ENCODE assay signal across 3 fruit fly cellular contexts in genomic region chr3R:30261838-30262237, dm6.
A peak's percentile ranks its signal among the peaks of the same experiment; 100 is the strongest.
TF ChIP-seq lines count a peak whose summit lies in the region.

No protein-coding gene starts in this region.

TF ChIP-seq in whole organism, embryonic, 481 proteins besides CTCF, POLR2A, EP300 and RAD21 (continued from another document):
- TF ChIP-seq prd (optimal IDR thresholded peaks at IDR 0.05; lab: Kevin White, UChicago) = no peak
- TF ChIP-seq prd (GFP tag; IDR thresholded peaks at IDR 0.05; lab: Robert Waterston, UW) = 0 out of 3 replicates have a peak, but pooled peaks have one; percentile 45
- TF ChIP-seq Med (GFP tag; lab: Kevin White, UChicago) = peak; percentile 34
- no peak for TF ChIP-seq Ets97D (GFP tag; optimal IDR thresholded peaks at IDR 0.05; lab: Kevin White, UChicago)
- peak; percentile 9 for TF ChIP-seq Sox102F (GFP tag; optimal IDR thresholded peaks at IDR 0.05; lab: Kevin White, UChicago)
- no peak for TF ChIP-seq bcd (GFP tag; optimal IDR thresholded peaks at IDR 0.05; lab: Kevin White, UChicago)
- TF ChIP-seq Ada2b (GFP tag; IDR thresholded peaks at IDR 0.05; lab: Robert Waterston, UW) = no peak
- TF ChIP-seq row (GFP tag; IDR thresholded peaks at IDR 0.05; lab: Robert Waterston, UW) = peak; percentile 29; the same call in 1 of the 3 replicates
- TF ChIP-seq Fer1 (GFP tag; optimal IDR thresholded peaks at IDR 0.05; lab: Kevin White, UChicago) = no peak
- no peak for TF ChIP-seq Rx (GFP tag; IDR thresholded peaks at IDR 0.05; lab: Robert Waterston, UW)
- no peak for TF ChIP-seq MESR4 (GFP tag; optimal IDR thresholded peaks at IDR 0.05; lab: Kevin White, UChicago)
- 0 out of 2 replicates have a peak, but pooled peaks have one; percentile 9 for TF ChIP-seq stc (GFP tag; IDR thresholded peaks at IDR 0.05; lab: Robert Waterston, UW)
- no peak for TF ChIP-seq sr (GFP tag; IDR thresholded peaks at IDR 0.05; lab: Robert Waterston, UW)
- no peak for TF ChIP-seq HLH54F (GFP tag; optimal IDR thresholded peaks at IDR 0.05; lab: Kevin White, UChicago)
- no peak for TF ChIP-seq Stat92E (GFP tag; optimal IDR thresholded peaks at IDR 0.05; lab: Kevin White, UChicago)
- no peak for TF ChIP-seq CG12744 (GFP tag; optimal IDR thresholded peaks at IDR 0.05; lab: Kevin White, UChicago)
- no peak for TF ChIP-seq D19B (GFP tag; optimal IDR thresholded peaks at IDR 0.05; lab: Kevin White, UChicago)
- 0 out of 2 replicates have a peak, but pooled peaks have one; percentile 12 for TF ChIP-seq CG17328 (GFP tag; IDR thresholded peaks at IDR 0.05; lab: Robert Waterston, UW)
- TF ChIP-seq trh (GFP tag; optimal IDR thresholded peaks at IDR 0.05; lab: Kevin White, UChicago) = no peak

TF ChIP-seq in whole organism, prepupa, 60 proteins besides CTCF, POLR2A, EP300 and RAD21 (continued from another document):
- peak; percentile 82 for TF ChIP-seq Sox15 (GFP tag; optimal IDR thresholded peaks at IDR 0.05; lab: Kevin White, UChicago)
- peak; percentile 94 for TF ChIP-seq Met (GFP tag; optimal IDR thresholded peaks at IDR 0.05; lab: Kevin White, UChicago)
- TF ChIP-seq svp (GFP tag; lab: Kevin White, UChicago) = peak; percentile 96
- peak; percentile 72; the same call in 2 of the 3 replicates for TF ChIP-seq eg (GFP tag; IDR thresholded peaks at IDR 0.05; lab: Robert Waterston, UW)
- peak; percentile 98 for TF ChIP-seq fd59A (GFP tag; optimal IDR thresholded peaks at IDR 0.05; lab: Kevin White, UChicago)
- peak; percentile 11 for TF ChIP-seq CG6276 (GFP tag; optimal IDR thresholded peaks at IDR 0.05; lab: Kevin White, UChicago)
- peak; percentile 67 for TF ChIP-seq Blimp-1 (GFP tag; optimal IDR thresholded peaks at IDR 0.05; lab: Kevin White, UChicago)
- peak; percentile 86 for TF ChIP-seq Hr39 (GFP tag; optimal IDR thresholded peaks at IDR 0.05; lab: Kevin White, UChicago)
- TF ChIP-seq Hr4 (GFP tag; optimal IDR thresholded peaks at IDR 0.05; lab: Kevin White, UChicago) = peak; percentile 65
- peak; percentile 94 for TF ChIP-seq Sox14 (GFP tag; optimal IDR thresholded peaks at IDR 0.05; lab: Kevin White, UChicago)
- TF ChIP-seq lz (GFP tag; optimal IDR thresholded peaks at IDR 0.05; lab: Kevin White, UChicago) = peak; percentile 90
- TF ChIP-seq Gug (GFP tag; IDR thresholded peaks at IDR 0.05; lab: Robert Waterston, UW) = peak; percentile 79
- peak; percentile 96 for TF ChIP-seq CG3919 (GFP tag; optimal IDR thresholded peaks at IDR 0.05; lab: Kevin White, UChicago)
- TF ChIP-seq CG34406 (GFP tag; optimal IDR thresholded peaks at IDR 0.05; lab: Kevin White, UChicago) = peak; percentile 93
- TF ChIP-seq vri (GFP tag; optimal IDR thresholded peaks at IDR 0.05; lab: Kevin White, UChicago) = peak; percentile 91
- TF ChIP-seq esn (GFP tag; optimal IDR thresholded peaks at IDR 0.05; lab: Kevin White, UChicago) = peak; percentile 93
- TF ChIP-seq net (GFP tag; optimal IDR thresholded peaks at IDR 0.05; lab: Kevin White, UChicago) = peak; percentile 92
- peak; percentile 96 for TF ChIP-seq achi (GFP tag; optimal IDR thresholded peaks at IDR 0.05; lab: Kevin White, UChicago)
- peak; percentile 99 for TF ChIP-seq Ets96B (tag; optimal IDR thresholded peaks at IDR 0.05; lab: Kevin White, UChicago)
- peak; percentile 79 for TF ChIP-seq Eip93F (GFP tag; optimal IDR thresholded peaks at IDR 0.05; lab: Kevin White, UChicago)
- peak; percentile 90 for TF ChIP-seq CG16779 (tag; optimal IDR thresholded peaks at IDR 0.05; lab: Kevin White, UChicago)
- peak; percentile 85 for TF ChIP-seq CG8319 (GFP tag; optimal IDR thresholded peaks at IDR 0.05; lab: Kevin White, UChicago)
- peak; percentile 89 for TF ChIP-seq Smox (GFP tag; optimal IDR thresholded peaks at IDR 0.05; lab: Kevin White, UChicago)
- TF ChIP-seq CG31627 (GFP tag; optimal IDR thresholded peaks at IDR 0.05; lab: Kevin White, UChicago) = peak; percentile 88
- TF ChIP-seq CG6792 (GFP tag; optimal IDR thresholded peaks at IDR 0.05; lab: Kevin White, UChicago) = peak; percentile 94
- TF ChIP-seq ss (GFP tag; optimal IDR thresholded peaks at IDR 0.05; lab: Kevin White, UChicago) = peak; percentile 97 to 98
- TF ChIP-seq Sox102F (GFP tag; optimal IDR thresholded peaks at IDR 0.05; lab: Kevin White, UChicago) = peak; percentile 91
- peak; percentile 89 for TF ChIP-seq cyc (GFP tag; optimal IDR thresholded peaks at IDR 0.05; lab: Kevin White, UChicago)
- TF ChIP-seq CG11762 (GFP tag; optimal IDR thresholded peaks at IDR 0.05; lab: Kevin White, UChicago; ENCODE audit: insufficient read depth) = peak; percentile 89
- no peak for TF ChIP-seq dac (GFP tag; optimal IDR thresholded peaks at IDR 0.05; lab: Kevin White, UChicago)
- peak; percentile 58 for TF ChIP-seq CG4318 (GFP tag; optimal IDR thresholded peaks at IDR 0.05; lab: Kevin White, UChicago)
- peak; percentile 96 for TF ChIP-seq CG6163 (GFP tag; IDR thresholded peaks at IDR 0.05; lab: Robert Waterston, UW)
- TF ChIP-seq CG7368 (GFP tag; optimal IDR thresholded peaks at IDR 0.05; lab: Kevin White, UChicago) = peak; percentile 89
- TF ChIP-seq CG8119 (GFP tag; IDR thresholded peaks at IDR 0.05; lab: Robert Waterston, UW) = peak; percentile 88
- TF ChIP-seq CG1621 (tag; optimal IDR thresholded peaks at IDR 0.05; lab: Kevin White, UChicago) = peak; percentile 96
- peak; percentile 78 for TF ChIP-seq CG15336 (GFP tag; IDR thresholded peaks at IDR 0.05; lab: Robert Waterston, UW)
- peak; percentile 74 for TF ChIP-seq fd85E (GFP tag; optimal IDR thresholded peaks at IDR 0.05; lab: Kevin White, UChicago)
- peak; percentile 91 for TF ChIP-seq topi (GFP tag; optimal IDR thresholded peaks at IDR 0.05; lab: Kevin White, UChicago)

TF ChIP-seq in whole organism, wandering third instar larva, 38 proteins besides CTCF, POLR2A, EP300 and RAD21 (continued from another document):
- TF ChIP-seq Dfd (GFP tag; optimal IDR thresholded peaks at IDR 0.05; lab: Kevin White, UChicago) (no peak), Myc (optimal IDR thresholded peaks at IDR 0.05; lab: Kevin White, UChicago) (no peak), Sp1 (GFP tag; optimal IDR thresholded peaks at IDR 0.05; lab: Kevin White, UChicago) (peak; percentile 95), GATAd (GFP tag; optimal IDR thresholded peaks at IDR 0.05; lab: Kevin White, UChicago) (peak; percentile 37), dl (GFP tag; optimal IDR thresholded peaks at IDR 0.05; lab: Kevin White, UChicago; ENCODE audit: insufficient read depth in 1 of 2, partially characterized antibody in 2 of 2) (no peak), jim (GFP tag; optimal IDR thresholded peaks at IDR 0.05; lab: Kevin White, UChicago) (no peak), N (GFP tag; optimal IDR thresholded peaks at IDR 0.05; lab: Kevin White, UChicago) (no peak), dsf (GFP tag; optimal IDR thresholded peaks at IDR 0.05; lab: Kevin White, UChicago; ENCODE audit: borderline replicate concordance) (peak; percentile 51), CG32264 (GFP tag; optimal IDR thresholded peaks at IDR 0.05; lab: Kevin White, UChicago) (peak; percentile 68)
